Fruit fly (Drosophila melanogaster): ENCODE results near the gene CG14325.
A peak's percentile ranks its signal among the peaks of the same experiment; 100 is the strongest.

The CG14325 gene

dm6 chr3R:17604880-17605667, 21.9 kb upstream of the CG14325 start (continued):
- TF ChIP-seq CG2129 (GFP tag; IDR thresholded peaks at IDR 0.05; ENCODE audit: partially characterized antibody) (no peak), Nf-YC (tag; optimal IDR thresholded peaks at IDR 0.05) (peak; percentile 51), CG2678 (tag; optimal IDR thresholded peaks at IDR 0.05) (peak; percentile 53), fd102C (GFP tag; optimal IDR thresholded peaks at IDR 0.05) (no peak), Hmr (GFP tag; optimal IDR thresholded peaks at IDR 0.05) (peak; percentile 50), CG13296 (GFP tag; optimal IDR thresholded peaks at IDR 0.05) (peak; percentile 16), CG9932 (GFP tag; IDR thresholded peaks at IDR 0.05) (peak; percentile 9; the same call in 1 of the 2 replicates), cato (GFP tag; optimal IDR thresholded peaks at IDR 0.05; ENCODE audit: borderline replicate concordance) (no peak), zen2 (GFP tag; IDR thresholded peaks at IDR 0.05; ENCODE audit: partially characterized antibody) (0 out of 3 replicates have a peak, but pooled peaks have one; percentile 19), CG1602 (GFP tag; optimal IDR thresholded peaks at IDR 0.05) (no peak), lbe (GFP tag; optimal IDR thresholded peaks at IDR 0.05) (no peak), crol (GFP tag; IDR thresholded peaks at IDR 0.05) (peak; percentile 48), GATAe (GFP tag; conservative IDR thresholded peaks at IDR 0.05) (no peak), CG33557 (GFP tag; optimal IDR thresholded peaks at IDR 0.05) (no peak), lilli (GFP tag; optimal IDR thresholded peaks at IDR 0.05) (peak; percentile 14), Neu2 (GFP tag; optimal IDR thresholded peaks at IDR 0.05; ENCODE audit: borderline replicate concordance) (no peak), CG1647 (GFP tag; optimal IDR thresholded peaks at IDR 0.05) (no peak), p53 (GFP tag; optimal IDR thresholded peaks at IDR 0.05) (no peak), z (GFP tag; IDR thresholded peaks at IDR 0.05) (no peak), row (GFP tag; IDR thresholded peaks at IDR 0.05) (peak; percentile 87), Trl (optimal IDR thresholded peaks at IDR 0.05) (no peak), Trl (GFP tag; optimal IDR thresholded peaks at IDR 0.05) (no peak), chinmo (GFP tag; IDR thresholded peaks at IDR 0.05; ENCODE audit: partially characterized antibody) (no peak), CG3163 (GFP tag; optimal IDR thresholded peaks at IDR 0.05) (no peak), CG15696 (tag; optimal IDR thresholded peaks at IDR 0.05) (peak; percentile 35), CG11093 (GFP tag; IDR thresholded peaks at IDR 0.05) (0 out of 3 replicates have a peak, but pooled peaks have one; percentile 18), slou (GFP tag; optimal IDR thresholded peaks at IDR 0.05) (no peak), CG2116 (GFP tag; optimal IDR thresholded peaks at IDR 0.05) (no peak), mam (GFP tag; optimal IDR thresholded peaks at IDR 0.05) (no peak), CG17568 (GFP tag; optimal IDR thresholded peaks at IDR 0.05) (no peak), CG43689 (GFP tag; IDR thresholded peaks at IDR 0.05) (no peak), CG8359 (GFP tag; optimal IDR thresholded peaks at IDR 0.05; ENCODE audit: borderline replicate concordance) (no peak), ATbp (GFP tag; optimal IDR thresholded peaks at IDR 0.05) (no peak), pho (GFP tag; optimal IDR thresholded peaks at IDR 0.05) (no peak), Oaz (GFP tag; IDR thresholded peaks at IDR 0.05) (no peak), her (GFP tag; optimal IDR thresholded peaks at IDR 0.05) (no peak), salm (tag; optimal IDR thresholded peaks at IDR 0.05) (no peak), oc (tag; optimal IDR thresholded peaks at IDR 0.05) (no peak), Atf3 (GFP tag; optimal IDR thresholded peaks at IDR 0.05) (no peak), CG7839 (tag; optimal IDR thresholded peaks at IDR 0.05) (peak; percentile 48), kni (GFP tag; optimal IDR thresholded peaks at IDR 0.05) (peak; percentile 10), bowl (GFP tag; IDR thresholded peaks at IDR 0.05) (no peak), dmrt11E (tag; optimal IDR thresholded peaks at IDR 0.05) (peak; percentile 22), CG6813 (GFP tag; optimal IDR thresholded peaks at IDR 0.05) (no peak), Nf-YA (GFP tag; IDR thresholded peaks at IDR 0.05) (no peak), CG11695 (GFP tag; IDR thresholded peaks at IDR 0.05) (no peak), HLH54F (GFP tag; optimal IDR thresholded peaks at IDR 0.05) (no peak), Chrac-16 (GFP tag; optimal IDR thresholded peaks at IDR 0.05) (no peak), dpn (GFP tag; optimal IDR thresholded peaks at IDR 0.05) (no peak), Ets97D (GFP tag; optimal IDR thresholded peaks at IDR 0.05) (no peak)
